Fruit fly (Drosophila melanogaster) whole organism, prepupa: ENCODE results near the gene Trissin.

Experiments used
- Blimp-1 ChIP-seq: fragments of 200-800 bp; sonication (Bioruptor generic); optimal IDR thresholded peaks from 3 replicates; lab custom pipeline; 2017; ENCODE audit warnings: missing biosample characterization, missing genetic modification characterization, mild to moderate bottlenecking, moderate library complexity, missing genetic modification reagents
- CG16779 ChIP-seq: fragments of 200-800 bp; sonication (Bioruptor generic); optimal IDR thresholded peaks from 3 replicates; lab custom pipeline; 2017; ENCODE audit warnings: missing biosample characterization, mild to moderate bottlenecking, missing genetic modification characterization
- CG31627 ChIP-seq: fragments of 200-800 bp; sonication (Bioruptor generic); optimal IDR thresholded peaks from 3 replicates; lab custom pipeline; 2016; ENCODE audit warnings: missing biosample characterization, missing genetic modification characterization
- CG32006 ChIP-seq: fragments of 200-800 bp; sonication (Bioruptor generic); optimal IDR thresholded peaks from 3 replicates; lab custom pipeline; 2017; ENCODE audit warnings: missing biosample characterization, mild to moderate bottlenecking, missing genetic modification characterization
- CG34406 ChIP-seq: fragments of 200-800 bp; sonication (Bioruptor generic); optimal IDR thresholded peaks from 3 replicates; lab custom pipeline; 2016; ENCODE audit warnings: missing biosample characterization, missing genetic modification characterization
- CG4318 ChIP-seq: fragments of 200-800 bp; sonication (Bioruptor generic); optimal IDR thresholded peaks from 3 replicates; lab custom pipeline; 2017; ENCODE audit warnings: missing biosample characterization, mild to moderate bottlenecking, missing genetic modification characterization
- CG6276 ChIP-seq: fragments of 200-800 bp; sonication (Bioruptor generic); optimal IDR thresholded peaks from 2 replicates; lab custom pipeline; 2017; ENCODE audit warnings: missing biosample characterization, mild to moderate bottlenecking, missing genetic modification characterization
- CG6792 ChIP-seq: fragments of 200-800 bp; sonication (Bioruptor generic); optimal IDR thresholded peaks from 3 replicates; lab custom pipeline; 2016; ENCODE audit warnings: missing biosample characterization, missing genetic modification characterization
- CG6808 ChIP-seq: fragments of 200-800 bp; sonication (Bioruptor generic); optimal IDR thresholded peaks from 3 replicates; lab custom pipeline; 2017; ENCODE audit warnings: missing biosample characterization, missing genetic modification characterization, mild to moderate bottlenecking, moderate library complexity, missing genetic modification reagents
- CG6854 ChIP-seq: fragments of 200-800 bp; sonication (Bioruptor generic); optimal IDR thresholded peaks from 2 replicates; lab custom pipeline; 2017; ENCODE audit warnings: missing biosample characterization, mild to moderate bottlenecking, missing genetic modification characterization
- CG7368 ChIP-seq: fragments of 200-800 bp; sonication (Bioruptor generic); optimal IDR thresholded peaks from 3 replicates; lab custom pipeline; 2016; ENCODE audit warnings: missing biosample characterization, missing genetic modification characterization
- CG8119 ChIP-seq: fragments of 200-800 bp; sonication (Bioruptor generic); IDR thresholded peaks from 3 replicates; pipeline ENCODE4 v1.3.6; 2022; ENCODE audit warnings: missing biosample characterization, missing genetic modification characterization
- CG8319 ChIP-seq: fragments of 200-800 bp; sonication (Bioruptor generic); optimal IDR thresholded peaks from 3 replicates; lab custom pipeline; 2016; ENCODE audit warnings: missing biosample characterization, missing genetic modification characterization
- CG8632 ChIP-seq: fragments of 200-800 bp; sonication (Bioruptor generic); optimal IDR thresholded peaks from 3 replicates; lab custom pipeline; 2016; ENCODE audit warnings: missing biosample characterization, missing genetic modification characterization
- Eip93F ChIP-seq: fragments of 200-800 bp; sonication (Bioruptor generic); optimal IDR thresholded peaks from 2 replicates; lab custom pipeline; 2016; ENCODE audit warnings: missing biosample characterization, mild to moderate bottlenecking, missing genetic modification characterization
- Ets21C ChIP-seq: fragments of 200-800 bp; sonication (Bioruptor generic); optimal IDR thresholded peaks from 3 replicates; lab custom pipeline; 2016; ENCODE audit warnings: missing biosample characterization, missing genetic modification characterization
- Ets96B ChIP-seq: fragments of 200-800 bp; optimal IDR thresholded peaks from 2 replicates; lab custom pipeline; 2019; ENCODE audit warnings: missing biosample characterization, mild to moderate bottlenecking, missing genetic modification characterization, moderate library complexity
- Gug ChIP-seq: fragments of 200-800 bp; sonication (Bioruptor generic); IDR thresholded peaks from 2 replicates; pipeline ENCODE4 v1.3.6; 2022; ENCODE audit warnings: missing biosample characterization, missing genetic modification characterization
- Hr38 ChIP-seq: sonication (Bioruptor generic); optimal IDR thresholded peaks from 2 replicates; lab custom pipeline; 2016; ENCODE audit warnings: missing biosample characterization, missing genetic modification characterization
- Lpt ChIP-seq: fragments of 200-800 bp; sonication (Bioruptor generic); optimal IDR thresholded peaks from 3 replicates; lab custom pipeline; 2016; ENCODE audit warnings: missing biosample characterization, missing genetic modification characterization
- Met ChIP-seq: fragments of 200-800 bp; sonication (Bioruptor generic); optimal IDR thresholded peaks from 3 replicates; lab custom pipeline; 2016; ENCODE audit warnings: missing biosample characterization, missing genetic modification characterization
- OdsH ChIP-seq: fragments of 200-800 bp; sonication (Bioruptor generic); optimal IDR thresholded peaks from 3 replicates; lab custom pipeline; 2016; ENCODE audit warnings: missing biosample characterization, missing genetic modification characterization
- Smox ChIP-seq: fragments of 200-800 bp; sonication (Bioruptor generic); optimal IDR thresholded peaks from 3 replicates; lab custom pipeline; 2016; ENCODE audit warnings: missing biosample characterization, missing genetic modification characterization
- Sox102F ChIP-seq: fragments of 200-800 bp; sonication (Bioruptor generic); optimal IDR thresholded peaks from 2 replicates; lab custom pipeline; 2016; ENCODE audit warnings: missing biosample characterization, mild to moderate bottlenecking, missing genetic modification characterization
- Sox14 ChIP-seq: fragments of 200-800 bp; sonication (Bioruptor generic); optimal IDR thresholded peaks from 3 replicates; lab custom pipeline; 2016; ENCODE audit warnings: missing biosample characterization, missing genetic modification characterization
- Sox15 ChIP-seq: fragments of 200-800 bp; sonication (Bioruptor generic); optimal IDR thresholded peaks from 3 replicates; lab custom pipeline; 2016; ENCODE audit warnings: missing biosample characterization, missing genetic modification characterization
- dac ChIP-seq: fragments of 200-800 bp; sonication (Bioruptor generic); optimal IDR thresholded peaks from 2 replicates; lab custom pipeline; 2017; ENCODE audit warnings: missing biosample characterization, mild to moderate bottlenecking, missing genetic modification characterization
- dsx ChIP-seq: fragments of 200-800 bp; optimal IDR thresholded peaks from 3 replicates; lab custom pipeline; 2019; ENCODE audit warnings: missing biosample characterization, mild to moderate bottlenecking, missing genetic modification characterization, moderate library complexity; ENCODE audit not compliant: poor library complexity, severe bottlenecking
- eg ChIP-seq: fragments of 200-800 bp; sonication (Bioruptor generic); IDR thresholded peaks from 3 replicates; pipeline ENCODE4 v1.3.6; 2022; ENCODE audit warnings: missing biosample characterization, missing genetic modification characterization
- fd85E ChIP-seq: fragments of 200-800 bp; sonication (Bioruptor generic); optimal IDR thresholded peaks from 3 replicates; lab custom pipeline; 2016; ENCODE audit warnings: missing biosample characterization, missing genetic modification characterization
- fkh ChIP-seq: fragments of 200-800 bp; sonication (Bioruptor generic); optimal IDR thresholded peaks from 3 replicates; lab custom pipeline; 2017; ENCODE audit warnings: missing biosample characterization, mild to moderate bottlenecking, missing genetic modification characterization, moderate library complexity
- net ChIP-seq: fragments of 200-800 bp; sonication (Bioruptor generic); optimal IDR thresholded peaks from 3 replicates; lab custom pipeline; 2016; ENCODE audit warnings: missing biosample characterization, missing genetic modification characterization
- pdm3 ChIP-seq: fragments of 200-800 bp; sonication (Bioruptor generic); optimal IDR thresholded peaks from 3 replicates; lab custom pipeline; 2016; ENCODE audit warnings: missing biosample characterization, missing genetic modification characterization
- spab ChIP-seq: fragments of 200-800 bp; sonication (Bioruptor generic); optimal IDR thresholded peaks from 2 replicates; lab custom pipeline; 2017; ENCODE audit warnings: missing biosample characterization, mild to moderate bottlenecking, missing genetic modification characterization, missing genetic modification reagents
- svp ChIP-seq: fragments of 200-800 bp; sonication (Bioruptor generic); peaks from one replicate; lab custom pipeline; 2016; ENCODE audit warnings: missing biosample characterization, missing genetic modification characterization
- topi ChIP-seq: fragments of 200-800 bp; sonication (Bioruptor generic); optimal IDR thresholded peaks from 3 replicates; lab custom pipeline; 2016; ENCODE audit warnings: missing biosample characterization, missing genetic modification characterization
- vri ChIP-seq: fragments of 200-800 bp; sonication (Bioruptor generic); optimal IDR thresholded peaks from 3 replicates; lab custom pipeline; 2016; ENCODE audit warnings: missing biosample characterization, mild to moderate bottlenecking, missing genetic modification characterization

The Trissin gene

dm6 chr3R:15485296-15485695 is at the start of gene Trissin:
TSS of gene Trissin (minus strand) at chr3R:15485396.
- TF ChIP-seq Blimp-1 (GFP tag; lab: Kevin White, UChicago) (no peak), Smox (no peak), spab (GFP tag; lab: Kevin White, UChicago) (no peak), svp (no peak), topi (GFP tag; lab: Kevin White, UChicago) (no peak), Met (GFP tag; lab: Kevin White, UChicago) (no peak), CG8119 (no peak), Ets21C (GFP tag; lab: Kevin White, UChicago) (no peak), CG4318 (GFP tag; lab: Kevin White, UChicago) (no peak), CG31627 (GFP tag; lab: Kevin White, UChicago) (no peak), dsx (GFP tag; lab: Kevin White, UChicago) (no peak)
- TF ChIP-seq, all 60 proteins: peak for 0

DNA sequence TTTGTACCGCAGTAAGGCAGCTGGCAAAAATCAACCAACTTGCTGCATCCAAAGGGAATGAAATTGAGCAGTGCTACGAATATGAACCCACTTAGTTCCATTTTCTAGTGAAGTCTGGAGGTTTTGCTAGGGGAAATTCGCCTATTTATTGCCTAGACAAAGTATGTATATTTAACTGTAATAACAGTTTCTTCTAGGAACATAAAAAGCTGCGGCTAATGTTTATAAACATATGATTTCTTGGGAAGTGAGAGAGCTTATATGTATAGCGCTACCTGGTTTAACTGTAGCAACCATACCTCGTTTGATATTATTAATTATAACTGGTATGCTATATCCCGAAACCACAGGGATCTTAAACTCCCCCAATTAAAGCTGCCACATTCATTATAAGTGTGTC is 46.2 kb upstream of the Trissin start, which contains the start of gene CG31296:
TSS of gene CG31296 (minus strand) at position 101 of the 400 bp plus-strand sequence.
- TF ChIP-seq OdsH = no peak
- no peak for TF ChIP-seq dac (GFP tag; lab: Kevin White, UChicago)
- TF ChIP-seq Eip93F (GFP tag; lab: Kevin White, UChicago) = no peak
- no peak for TF ChIP-seq CG8119
- no peak for TF ChIP-seq dsx (GFP tag; lab: Kevin White, UChicago)
- no peak for TF ChIP-seq vri
- TF ChIP-seq CG6808 (GFP tag; lab: Kevin White, UChicago) = no peak
- TF ChIP-seq CG31627 (GFP tag; lab: Kevin White, UChicago) = no peak
- no peak for TF ChIP-seq Met (GFP tag; lab: Kevin White, UChicago)
- TF ChIP-seq CG32006 (GFP tag; lab: Kevin White, UChicago) = no peak
- TF ChIP-seq CG7368 (GFP tag; lab: Kevin White, UChicago) = no peak
- no peak for TF ChIP-seq CG16779
- no peak for TF ChIP-seq pdm3
- TF ChIP-seq Sox14 (GFP tag; lab: Kevin White, UChicago) = no peak
- no peak for TF ChIP-seq CG6792 (GFP tag; lab: Kevin White, UChicago)
- TF ChIP-seq CG6276 = no peak

DNA sequence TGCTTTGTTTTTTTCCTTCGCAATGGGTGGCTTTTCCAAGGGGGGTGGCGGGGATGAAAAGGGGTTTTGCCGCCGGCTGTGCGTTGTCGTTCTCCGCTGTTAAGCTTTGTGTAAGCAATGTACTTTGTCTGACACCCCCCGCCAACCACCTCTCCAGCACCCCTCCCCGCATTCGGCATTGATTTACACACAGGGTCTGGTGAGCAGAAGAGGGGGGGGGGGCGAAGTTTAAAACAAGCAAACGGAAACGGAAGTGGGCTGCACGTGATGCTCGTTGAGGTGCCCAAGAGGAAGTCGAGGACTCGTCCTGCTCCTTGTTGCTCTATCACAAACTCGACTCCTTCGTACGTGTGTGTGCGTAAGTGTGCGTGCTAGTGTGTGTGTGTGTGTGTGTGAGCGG is 31.9 kb upstream of the Trissin start:
- TF ChIP-seq fkh (GFP tag; lab: Kevin White, UChicago) = no peak
- no peak for TF ChIP-seq CG31627 (GFP tag; lab: Kevin White, UChicago)
- no peak for TF ChIP-seq CG8319 (GFP tag; lab: Kevin White, UChicago)
- TF ChIP-seq CG8632 (GFP tag; lab: Kevin White, UChicago) = no peak
- TF ChIP-seq CG6854 (GFP tag; lab: Kevin White, UChicago) = no peak
- no peak for TF ChIP-seq net (GFP tag; lab: Kevin White, UChicago)
- TF ChIP-seq CG16779 = no peak
- TF ChIP-seq CG34406 (GFP tag; lab: Kevin White, UChicago) = no peak
- TF ChIP-seq Hr38 = no peak
- TF ChIP-seq, all 60 proteins: peak for 0

DNA sequence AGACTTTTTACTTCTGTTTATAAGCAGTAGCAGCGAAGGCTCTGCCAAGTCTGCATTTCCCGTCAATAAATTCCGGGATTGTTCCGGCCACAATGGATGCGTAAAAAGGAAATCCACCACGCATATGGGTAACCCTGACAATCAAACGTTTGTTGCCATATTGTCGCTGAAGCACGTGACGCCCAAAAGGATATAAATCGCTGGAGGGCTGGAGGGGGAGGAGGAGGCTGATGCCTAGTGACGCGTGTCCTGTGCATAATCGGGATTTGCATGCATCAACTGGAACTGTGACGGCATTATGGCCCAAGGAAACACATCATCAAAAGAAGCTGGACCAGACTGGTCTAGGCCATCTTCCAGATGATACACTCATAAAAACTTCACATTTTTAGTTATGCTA is 28.0 kb upstream of the Trissin start:
- TF ChIP-seq Lpt (GFP tag; lab: Kevin White, UChicago) (no peak), Sox15 (GFP tag; lab: Kevin White, UChicago) (no peak), net (GFP tag; lab: Kevin White, UChicago) (no peak)

DNA sequence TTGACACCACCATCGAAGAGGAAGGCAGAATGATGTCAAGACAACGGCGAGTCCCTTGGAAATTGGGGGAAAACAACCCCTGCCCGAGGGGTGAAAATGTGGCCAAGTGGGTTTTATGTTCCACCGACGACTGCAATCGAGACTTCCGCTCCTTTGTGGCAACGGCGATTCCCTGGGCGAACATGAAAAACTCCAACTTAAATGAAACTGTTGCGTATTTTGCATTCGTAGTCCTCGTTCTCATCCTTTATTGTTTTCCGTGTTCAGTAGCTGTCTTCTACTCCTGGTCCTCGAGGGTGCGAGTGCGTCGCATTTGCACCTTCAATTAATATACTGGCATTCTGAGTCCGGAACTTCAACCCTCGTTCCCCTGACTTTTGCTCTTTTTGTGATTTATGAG is 27.1 kb upstream of the Trissin start:
- TF ChIP-seq spab (GFP tag; lab: Kevin White, UChicago) = no peak
- no peak for TF ChIP-seq Sox102F (GFP tag; lab: Kevin White, UChicago)
- no peak for TF ChIP-seq CG16779
- TF ChIP-seq Gug (GFP tag; lab: Robert Waterston, UW) = no peak
- TF ChIP-seq CG32006 (GFP tag; lab: Kevin White, UChicago) = no peak
- no peak for TF ChIP-seq fd85E (GFP tag; lab: Kevin White, UChicago)
- TF ChIP-seq Ets96B (tag; lab: Kevin White, UChicago) = no peak
- TF ChIP-seq CG4318 (GFP tag; lab: Kevin White, UChicago) = no peak
- no peak for TF ChIP-seq eg (GFP tag; lab: Robert Waterston, UW)
- TF ChIP-seq CG6808 (GFP tag; lab: Kevin White, UChicago) = no peak
